Worm (Caenorhabditis elegans) whole organism, L1 larva: ENCODE measurements around the gene F59D12.5.
A peak's percentile ranks its signal among the peaks of the same experiment; 100 is the strongest.

ENCODE experiments used
- C04F5.9 ChIP-seq: sonication (generic microtip); optimal IDR thresholded peaks from 2 replicates; lab custom pipeline; 2016; ENCODE audit warnings: missing genetic modification characterization, missing compliant biosample characterization
- C16A3.4 ChIP-seq: fragments of 150-350 bp; optimal IDR thresholded peaks from 2 replicates; lab custom pipeline; 2014; ENCODE audit warnings: missing biosample characterization, missing genetic modification characterization
- F16B12.6 ChIP-seq: fragments of 150-350 bp; optimal IDR thresholded peaks from 2 replicates; lab custom pipeline; 2014; ENCODE audit warnings: missing biosample characterization, missing genetic modification characterization
- aha-1 ChIP-seq: fragments of 150-350 bp; optimal IDR thresholded peaks from 2 replicates; lab custom pipeline; 2014; ENCODE audit warnings: missing biosample characterization, missing genetic modification characterization
- aly-2 ChIP-seq: fragments of 150-350 bp; optimal IDR thresholded peaks from 2 replicates; lab custom pipeline; 2014; ENCODE audit warnings: missing biosample characterization, missing genetic modification characterization
- ama-1 ChIP-seq: fragments of 150-350 bp; optimal IDR thresholded peaks from 2 replicates; lab custom pipeline; 2014
- ceh-8 ChIP-seq: fragments of 200-800 bp; sonication (Bioruptor generic); optimal IDR thresholded peaks from 2 replicates; lab custom pipeline; 2018; ENCODE audit warnings: mild to moderate bottlenecking, missing genetic modification characterization, moderate library complexity, missing compliant biosample characterization
- ces-1 ChIP-seq: fragments of 150-350 bp; optimal IDR thresholded peaks from 2 replicates; lab custom pipeline; 2014; ENCODE audit warnings: missing biosample characterization, missing genetic modification reagents, missing genetic modification characterization
- dpl-1 ChIP-seq, 3 experiments: fragments of 150-350 bp in 2 of 3; sonication (generic microtip) in 1 of 3; optimal IDR thresholded peaks; 2 replicates each; lab custom pipeline; 2014 to 2017; ENCODE audit warnings: missing biosample characterization in 3 of 3, missing genetic modification characterization in 3 of 3, missing genetic modification reagents in 3 of 3
- dsc-1 ChIP-seq: sonication (generic microtip); optimal IDR thresholded peaks from 2 replicates; lab custom pipeline; 2016; ENCODE audit warnings: mild to moderate bottlenecking, missing genetic modification characterization, missing compliant biosample characterization
- efl-1 ChIP-seq, 4 experiments: fragments of 150-350 bp; optimal IDR thresholded peaks in 3 of 4; peaks in 1 of 4; 1 replicate in 1 of 4; 2 replicates in 3 of 4; lab custom pipeline; 2014; ENCODE audit warnings: missing biosample characterization in 2 of 4, missing genetic modification characterization in 2 of 4, missing genetic modification reagents in 2 of 4
- egl-27 ChIP-seq, 2 experiments: fragments of 150-350 bp in 1 of 2; sonication (generic microtip); optimal IDR thresholded peaks; 3 replicates each; lab custom pipeline; 2017 to 2018; ENCODE audit warnings: missing biosample characterization in 2 of 2, missing genetic modification characterization in 2 of 2, missing genetic modification reagents in 2 of 2
- ets-5 ChIP-seq: fragments of 200-800 bp; sonication (Bioruptor generic); IDR thresholded peaks from 2 replicates; pipeline ENCODE4 v1.3.6; 2022; ENCODE audit warnings: missing genetic modification characterization, missing compliant biosample characterization
- fkh-10 ChIP-seq: sonication (generic microtip); optimal IDR thresholded peaks from 2 replicates; lab custom pipeline; 2017; ENCODE audit warnings: missing biosample characterization, missing genetic modification reagents, missing genetic modification characterization
- fkh-4 ChIP-seq: sonication (generic microtip); optimal IDR thresholded peaks from 2 replicates; lab custom pipeline; 2016; ENCODE audit warnings: missing compliant biosample characterization, missing genetic modification characterization, borderline replicate concordance
- fkh-8 ChIP-seq: sonication (generic microtip); optimal IDR thresholded peaks from 2 replicates; lab custom pipeline; 2016; ENCODE audit warnings: mild to moderate bottlenecking, missing genetic modification characterization, missing compliant biosample characterization
- grh-1 ChIP-seq: fragments of 200-800 bp; sonication (Bioruptor generic); IDR thresholded peaks from 2 replicates; pipeline ENCODE4 v1.3.6; 2022; ENCODE audit warnings: missing genetic modification reagents, missing genetic modification characterization, missing compliant biosample characterization
- hpl-2 ChIP-seq: fragments of 150-350 bp; optimal IDR thresholded peaks from 2 replicates; lab custom pipeline; 2014; ENCODE audit warnings: missing biosample characterization, missing genetic modification reagents, missing genetic modification characterization
- irx-1 ChIP-seq: sonication (generic microtip); optimal IDR thresholded peaks from 2 replicates; lab custom pipeline; 2016; ENCODE audit warnings: missing genetic modification characterization, missing compliant biosample characterization
- isw-1 ChIP-seq: fragments of 200-800 bp; sonication (Bioruptor generic); IDR thresholded peaks from 2 replicates; pipeline ENCODE4 v1.3.6; 2022; ENCODE audit warnings: missing genetic modification characterization, missing compliant biosample characterization
- jun-1 ChIP-seq: fragments of 150-350 bp; optimal IDR thresholded peaks from 2 replicates; lab custom pipeline; 2014; ENCODE audit warnings: missing biosample characterization, missing genetic modification reagents, missing genetic modification characterization
- lin-13 ChIP-seq: fragments of 150-350 bp; optimal IDR thresholded peaks from 2 replicates; lab custom pipeline; 2014; ENCODE audit warnings: missing biosample characterization, missing genetic modification reagents, missing genetic modification characterization
- lin-14 ChIP-seq: fragments of 200-800 bp; sonication (Bioruptor generic); optimal IDR thresholded peaks from 2 replicates; lab custom pipeline; 2018; ENCODE audit warnings: mild to moderate bottlenecking, missing genetic modification characterization, moderate library complexity, missing compliant biosample characterization
- lin-15B ChIP-seq: fragments of 150-350 bp; sonication (generic microtip); optimal IDR thresholded peaks from 3 replicates; lab custom pipeline; 2014; ENCODE audit warnings: missing biosample characterization, missing genetic modification characterization
- lin-35 ChIP-seq, 2 experiments: fragments of 150-350 bp; optimal IDR thresholded peaks; 2 replicates each; lab custom pipeline; 2014; ENCODE audit warnings: missing biosample characterization in 2 of 2, missing genetic modification characterization in 2 of 2, missing genetic modification reagents in 2 of 2
- lin-39 ChIP-seq: fragments of 150-350 bp; optimal IDR thresholded peaks from 2 replicates; lab custom pipeline; 2014; ENCODE audit warnings: missing biosample characterization, missing genetic modification reagents, missing genetic modification characterization
- lir-3 ChIP-seq: sonication (generic microtip); optimal IDR thresholded peaks from 2 replicates; lab custom pipeline; 2016; ENCODE audit warnings: mild to moderate bottlenecking, missing genetic modification characterization, moderate library complexity, missing compliant biosample characterization; ENCODE audit not compliant: poor library complexity
- lsy-2 ChIP-seq, 2 experiments: fragments of 150-350 bp; optimal IDR thresholded peaks; 2 replicates each; lab custom pipeline; 2014; ENCODE audit warnings: missing biosample characterization in 2 of 2, missing genetic modification characterization in 2 of 2
- mab-9 ChIP-seq: fragments of 200-800 bp; sonication (Bioruptor generic); IDR thresholded peaks from 2 replicates; pipeline ENCODE4 v1.3.6; 2022; ENCODE audit warnings: missing genetic modification reagents, missing genetic modification characterization, missing compliant biosample characterization
- mep-1 ChIP-seq: fragments of 150-350 bp; optimal IDR thresholded peaks from 2 replicates; lab custom pipeline; 2014; ENCODE audit warnings: missing biosample characterization, missing genetic modification characterization
- nhr-12 ChIP-seq: sonication (generic microtip); optimal IDR thresholded peaks from 2 replicates; lab custom pipeline; 2017; ENCODE audit warnings: missing biosample characterization, missing genetic modification characterization
- nhr-20 ChIP-seq: sonication (generic microtip); optimal IDR thresholded peaks from 2 replicates; lab custom pipeline; 2016; ENCODE audit warnings: mild to moderate bottlenecking, missing genetic modification characterization, missing compliant biosample characterization
- nhr-28 ChIP-seq: fragments of 150-350 bp; optimal IDR thresholded peaks from 2 replicates; lab custom pipeline; 2014; ENCODE audit warnings: missing biosample characterization, missing genetic modification characterization
- nhr-76 ChIP-seq: sonication (generic microtip); optimal IDR thresholded peaks from 2 replicates; lab custom pipeline; 2017; ENCODE audit warnings: missing biosample characterization, missing genetic modification characterization
- nhr-84 ChIP-seq: sonication (generic microtip); optimal IDR thresholded peaks from 2 replicates; lab custom pipeline; 2017; ENCODE audit warnings: missing biosample characterization, missing genetic modification characterization
- nhr-85 ChIP-seq: sonication (generic microtip); peaks from one replicate; lab custom pipeline; 2016; ENCODE audit warnings: missing genetic modification characterization, inconsistent platforms, missing compliant biosample characterization
- pax-3 ChIP-seq: fragments of 200-800 bp; sonication (Bioruptor generic); optimal IDR thresholded peaks from 2 replicates; lab custom pipeline; 2018; ENCODE audit warnings: mild to moderate bottlenecking, missing genetic modification characterization, moderate library complexity, missing compliant biosample characterization
- pqm-1 ChIP-seq: sonication (generic microtip); optimal IDR thresholded peaks from 3 replicates; lab custom pipeline; 2017; ENCODE audit warnings: missing biosample characterization, missing genetic modification characterization
- skn-1 ChIP-seq: fragments of 150-350 bp; optimal IDR thresholded peaks from 2 replicates; lab custom pipeline; 2014; ENCODE audit warnings: missing biosample characterization, missing genetic modification characterization
- snpc-4 ChIP-seq: fragments of 150-350 bp; optimal IDR thresholded peaks from 2 replicates; lab custom pipeline; 2014; ENCODE audit warnings: missing biosample characterization, missing genetic modification characterization
- sox-4 ChIP-seq: sonication (generic microtip); optimal IDR thresholded peaks from 2 replicates; lab custom pipeline; 2016; ENCODE audit warnings: missing genetic modification characterization, missing compliant biosample characterization
- sptf-1 ChIP-seq: fragments of 150-350 bp; optimal IDR thresholded peaks from 2 replicates; lab custom pipeline; 2014; ENCODE audit warnings: missing biosample characterization, missing genetic modification characterization
- swsn-7 ChIP-seq: sonication (generic microtip); optimal IDR thresholded peaks from 2 replicates; lab custom pipeline; 2016; ENCODE audit warnings: missing genetic modification characterization, missing compliant biosample characterization
- tbx-2 ChIP-seq: sonication (generic microtip); optimal IDR thresholded peaks from 2 replicates; lab custom pipeline; 2016; ENCODE audit warnings: missing genetic modification characterization, missing compliant biosample characterization
- unc-98 ChIP-seq: fragments of 200-800 bp; sonication (Bioruptor generic); IDR thresholded peaks from 2 replicates; pipeline ENCODE4 v1.3.6; 2022; ENCODE audit warnings: missing genetic modification characterization, missing compliant biosample characterization
- vab-15 ChIP-seq: sonication (generic microtip); optimal IDR thresholded peaks from 2 replicates; lab custom pipeline; 2017; ENCODE audit warnings: missing genotype, mild to moderate bottlenecking, missing genetic modification characterization, missing compliant biosample characterization
- ztf-11 ChIP-seq, 2 experiments: sonication (generic microtip); optimal IDR thresholded peaks; 2 replicates each; lab custom pipeline; 2016 to 2017; ENCODE audit warnings: missing genetic modification characterization in 2 of 2, missing biosample characterization in 1 of 2, missing compliant biosample characterization in 1 of 2
- ztf-4 ChIP-seq: fragments of 150-350 bp; optimal IDR thresholded peaks from 2 replicates; lab custom pipeline; 2014; ENCODE audit warnings: missing biosample characterization, missing genetic modification characterization

The F59D12.5 gene

DNA sequence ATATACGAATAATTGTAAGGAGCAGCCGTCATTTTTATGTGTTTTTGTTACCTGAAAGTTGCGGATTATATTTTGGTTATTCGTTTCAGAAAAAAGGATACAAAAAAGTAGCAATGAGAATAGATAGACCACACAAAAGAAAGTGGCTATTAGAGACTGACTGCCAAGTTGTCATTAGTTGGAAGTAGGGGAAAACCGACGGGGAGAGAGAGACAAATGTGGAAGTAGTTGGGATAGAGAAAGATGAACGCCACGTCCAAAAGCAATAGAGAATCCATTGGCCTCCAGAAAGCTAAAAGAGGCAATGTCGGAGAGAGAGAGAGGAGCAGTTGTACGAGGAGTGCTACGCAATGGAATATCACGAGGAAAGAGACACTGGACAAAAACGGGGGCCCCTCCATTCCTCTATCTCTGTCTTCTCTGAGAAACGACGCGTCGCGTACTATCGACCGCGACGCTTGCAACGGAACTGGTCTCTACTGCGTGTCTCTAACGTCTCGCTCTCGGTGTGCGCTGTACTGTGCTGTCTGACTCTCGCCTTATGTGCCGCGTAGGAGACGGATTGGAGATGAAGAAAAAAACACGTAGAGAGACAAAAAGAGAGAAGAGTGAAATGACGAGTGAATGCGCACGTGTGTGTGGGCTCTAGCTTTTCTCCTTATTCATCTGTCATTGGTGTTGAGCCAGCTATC, 40.4 kb downstream of the F59D12.5 start, which contains the start of gene rab-14 (continued):
- TF ChIP-seq nhr-12 (no peak), lin-13 (GFP tag; lab: Kevin White, UChicago) (peak; percentile 75), lin-15B (no peak), hpl-2 (GFP tag; lab: Kevin White, UChicago) (no peak), fkh-8 (peak; percentile 95), mab-9 (no peak), lin-39 (tag; lab: Kevin White, UChicago) (no peak), nhr-20 (peak; percentile 70), swsn-7 (tag; lab: Kevin White, UChicago) (peak; percentile 80), ama-1 (lab: Kevin White, UChicago) (peak; percentile 12), F16B12.6 (no peak), unc-98 (GFP tag; lab: Robert Waterston, UW) (no peak), isw-1 (GFP tag; lab: Robert Waterston, UW) (peak; percentile 53), jun-1 (tag; lab: Kevin White, UChicago) (peak; percentile 63), nhr-85 (tag; lab: Kevin White, UChicago) (no peak), pax-3 (tag; lab: Kevin White, UChicago) (no peak), ces-1 (GFP tag; lab: Kevin White, UChicago) (no peak), snpc-4 (tag; lab: Kevin White, UChicago) (peak; percentile 38), skn-1 (peak; percentile 56), aly-2 (no peak), ztf-4 (tag; lab: Kevin White, UChicago) (peak; percentile 77), grh-1 (GFP tag; lab: Robert Waterston, UW) (peak; percentile 55; the same call in 1 of the 2 replicates), mep-1 (peak; percentile 10), ceh-8 (peak; percentile 27), sptf-1 (tag; lab: Kevin White, UChicago) (no peak), egl-27 (tag; optimal IDR thresholded peaks at IDR 0.05; lab: Kevin White, UChicago) (no peak), nhr-28 (tag; lab: Kevin White, UChicago) (no peak), pqm-1 (tag; lab: Kevin White, UChicago) (no peak), dpl-1 (GFP tag; optimal IDR thresholded peaks at IDR 0.05; lab: Kevin White, UChicago) (peak; percentile 10 to 39 (median 37)), fkh-10 (GFP tag; lab: Kevin White, UChicago) (peak; percentile 81), lir-3 (tag; lab: Kevin White, UChicago) (peak; percentile 28), vab-15 (tag; lab: Kevin White, UChicago) (peak; percentile 45), nhr-76 (tag; lab: Kevin White, UChicago) (no peak)

DNA sequence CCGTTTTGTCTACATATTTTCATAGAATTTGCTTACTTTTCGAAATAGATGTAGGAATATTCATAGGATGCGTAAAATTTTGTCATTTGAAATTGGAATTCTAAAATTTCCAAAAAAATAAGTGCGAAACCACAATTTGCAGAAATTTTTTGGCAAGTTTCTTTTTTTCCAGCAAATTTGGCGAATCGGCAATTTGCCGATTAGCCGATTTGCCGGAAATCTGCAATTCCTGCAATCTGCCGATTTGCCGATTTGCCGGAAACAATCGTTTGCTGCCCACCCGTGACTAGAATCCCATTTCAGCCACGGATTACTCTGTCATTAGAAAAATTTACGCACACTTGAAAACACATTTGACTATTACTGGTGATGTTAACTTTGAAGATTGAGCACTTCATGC, 42.9 kb downstream of the F59D12.5 start:
- TF ChIP-seq ets-5 (GFP tag; lab: Robert Waterston, UW) (no peak), C04F5.9 (no peak), aha-1 (tag; lab: Kevin White, UChicago) (no peak), fkh-4 (tag; lab: Kevin White, UChicago) (no peak), ztf-11 (tag; optimal IDR thresholded peaks at IDR 0.05; lab: Kevin White, UChicago) (no peak), C16A3.4 (tag; lab: Kevin White, UChicago) (no peak), pqm-1 (tag; lab: Kevin White, UChicago) (no peak)

DNA sequence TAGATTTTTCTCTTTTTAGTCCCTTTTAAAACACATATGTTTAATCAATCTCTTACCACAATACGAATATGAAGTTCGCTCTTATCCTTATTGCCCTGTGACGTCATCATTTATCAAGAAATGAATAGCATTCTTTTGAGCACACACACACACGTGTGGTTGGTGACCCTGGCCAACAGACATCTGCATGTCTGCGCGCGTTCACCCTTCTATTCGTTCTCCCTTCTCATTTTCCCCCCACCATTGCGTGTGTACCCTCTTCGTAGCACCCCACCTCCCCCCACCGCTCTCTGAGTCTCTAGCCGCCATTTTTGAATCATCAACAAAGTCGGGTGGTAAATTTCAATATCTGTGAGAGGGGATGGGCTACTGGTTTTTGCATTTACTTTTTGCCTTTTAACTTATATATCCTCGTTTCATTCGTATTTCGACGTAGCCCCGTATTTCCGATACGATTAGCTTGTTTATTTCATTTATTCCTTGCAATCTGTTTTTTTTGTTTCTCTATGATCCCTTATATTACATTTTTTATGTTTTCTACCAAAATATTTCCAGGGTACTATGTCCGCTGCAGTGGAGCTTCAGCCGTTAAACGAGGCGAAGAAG, 46.6 kb downstream of the F59D12.5 start, which contains the start of gene ent-2:
Gene ent-2, plus strand, starts transcription at position 556 of the 606 bp plus-strand sequence.
- TF ChIP-seq lin-35 (GFP tag; optimal IDR thresholded peaks at IDR 0.05; lab: Kevin White, UChicago) = no peak
- TF ChIP-seq lin-14 (GFP tag; lab: Kevin White, UChicago) = peak; percentile 75
- peak in 1 of 3 experiments; percentile 17 for TF ChIP-seq dpl-1 (GFP tag; optimal IDR thresholded peaks at IDR 0.05; lab: Kevin White, UChicago)
- no peak for TF ChIP-seq sox-4 (tag; lab: Kevin White, UChicago)
- TF ChIP-seq sptf-1 (tag; lab: Kevin White, UChicago) = no peak
- peak in 1 of 2 experiments; percentile 15 for TF ChIP-seq lsy-2 (tag; optimal IDR thresholded peaks at IDR 0.05; lab: Kevin White, UChicago)
- TF ChIP-seq isw-1 (GFP tag; lab: Robert Waterston, UW) = no peak
- peak; percentile 27 for TF ChIP-seq nhr-85 (tag; lab: Kevin White, UChicago)
- peak in 1 of 2 experiments; percentile 9 for TF ChIP-seq efl-1 (optimal IDR thresholded peaks at IDR 0.05; lab: Kevin White, UChicago)
- TF ChIP-seq efl-1 (GFP tag; optimal IDR thresholded peaks at IDR 0.05 in 1 of 2; lab: Kevin White, UChicago) = peak in 1 of 2 experiments; percentile 85
- no peak for TF ChIP-seq nhr-12
- TF ChIP-seq irx-1 (tag; lab: Kevin White, UChicago) = no peak
- no peak for TF ChIP-seq tbx-2 (tag; lab: Kevin White, UChicago)
- peak; percentile 58 for TF ChIP-seq dsc-1 (tag; lab: Kevin White, UChicago)
- no peak for TF ChIP-seq ces-1 (GFP tag; lab: Kevin White, UChicago)
- TF ChIP-seq nhr-20 = no peak
- TF ChIP-seq C04F5.9 = no peak
- no peak for TF ChIP-seq nhr-28 (tag; lab: Kevin White, UChicago)
- no peak for TF ChIP-seq nhr-84 (tag; lab: Kevin White, UChicago)
- TF ChIP-seq skn-1 = peak; percentile 0
